Fruit fly (Drosophila melanogaster) whole organism, embryonic: ENCODE data around the gene dbf.

Experiments
- CG11085 ChIP-seq: fragments of 200-800 bp; sonication (Bioruptor generic); IDR thresholded peaks from 2 replicates; pipeline ENCODE4 v1.3.6; 2022; ENCODE audit warnings: missing biosample characterization, missing genetic modification characterization
- CG11093 ChIP-seq: fragments of 200-800 bp; sonication (Bioruptor generic); IDR thresholded peaks from 3 replicates; pipeline ENCODE4 v1.3.6; 2022; ENCODE audit warnings: missing biosample characterization, missing genetic modification characterization
- CG12299 ChIP-seq: fragments of 200-800 bp; sonication (Bioruptor generic); optimal IDR thresholded peaks from 2 replicates; lab custom pipeline; 2018; ENCODE audit warnings: missing biosample characterization, mild to moderate bottlenecking, missing genetic modification characterization
- CG12744 ChIP-seq: fragments of 200-800 bp; sonication (Bioruptor generic); optimal IDR thresholded peaks from 2 replicates; lab custom pipeline; 2016; ENCODE audit warnings: missing biosample characterization, missing genetic modification characterization
- CG13894 ChIP-seq: fragments of 200-800 bp; sonication (Bioruptor generic); optimal IDR thresholded peaks from 3 replicates; lab custom pipeline; 2018; ENCODE audit warnings: missing biosample characterization, mild to moderate bottlenecking, missing genetic modification characterization, moderate library complexity
- CG14860 ChIP-seq: fragments of 200-800 bp; sonication (Bioruptor generic); IDR thresholded peaks from 3 replicates; pipeline ENCODE4 v1.3.6; 2022; ENCODE audit warnings: missing biosample characterization, missing genetic modification characterization; ENCODE audit not compliant: partially characterized antibody
- CG15269 ChIP-seq: fragments of 200-800 bp; sonication (Bioruptor generic); optimal IDR thresholded peaks from 2 replicates; lab custom pipeline; 2018; ENCODE audit warnings: missing biosample characterization, mild to moderate bottlenecking, missing genetic modification characterization, moderate library complexity
- CG18619 ChIP-seq: fragments of 200-800 bp; sonication (Bioruptor generic); optimal IDR thresholded peaks from 3 replicates; lab custom pipeline; 2017; ENCODE audit warnings: missing biosample characterization, mild to moderate bottlenecking, missing genetic modification characterization
- CG18764 ChIP-seq: fragments of 200-800 bp; sonication (Bioruptor generic); optimal IDR thresholded peaks from 3 replicates; lab custom pipeline; 2016; ENCODE audit warnings: missing biosample characterization, missing genetic modification characterization
- CG2712 ChIP-seq: fragments of 200-800 bp; optimal IDR thresholded peaks from 3 replicates; lab custom pipeline; 2019; ENCODE audit warnings: missing biosample characterization, mild to moderate bottlenecking, missing genetic modification characterization, moderate library complexity
- CG30020 ChIP-seq: fragments of 200-800 bp; optimal IDR thresholded peaks from 2 replicates; lab custom pipeline; 2019; ENCODE audit warnings: missing biosample characterization, mild to moderate bottlenecking, missing genetic modification characterization, moderate library complexity
- CG3281 ChIP-seq: fragments of 200-800 bp; sonication (Bioruptor generic); optimal IDR thresholded peaks from 3 replicates; lab custom pipeline; 2017; ENCODE audit warnings: missing biosample characterization, mild to moderate bottlenecking, missing genetic modification characterization
- CG3847 ChIP-seq: fragments of 200-800 bp; sonication (Bioruptor generic); IDR thresholded peaks from 2 replicates; pipeline ENCODE4 v1.3.6; 2022; ENCODE audit warnings: missing biosample characterization, missing genetic modification characterization
- CG6272 ChIP-seq: fragments of 200-800 bp; sonication (Bioruptor generic); IDR thresholded peaks from 2 replicates; pipeline ENCODE4 v1.3.6; 2022; ENCODE audit warnings: missing biosample characterization, missing genetic modification characterization
- CG6791 ChIP-seq: fragments of 200-800 bp; sonication (Bioruptor generic); IDR thresholded peaks from 3 replicates; pipeline ENCODE4 v1.3.6; 2022; ENCODE audit warnings: missing biosample characterization, missing genetic modification characterization; ENCODE audit not compliant: partially characterized antibody
- CG7372 ChIP-seq: fragments of 200-800 bp; sonication (Bioruptor generic); IDR thresholded peaks from 2 replicates; pipeline ENCODE4 v1.3.6; 2022; ENCODE audit warnings: missing biosample characterization, missing genetic modification characterization
- CG7556 ChIP-seq: fragments of 200-800 bp; sonication (Bioruptor generic); optimal IDR thresholded peaks from 2 replicates; lab custom pipeline; 2017; ENCODE audit warnings: missing biosample characterization, mild to moderate bottlenecking, missing genetic modification characterization
- CG8281 ChIP-seq: fragments of 200-800 bp; sonication (Bioruptor generic); optimal IDR thresholded peaks from 2 replicates; lab custom pipeline; 2018; ENCODE audit warnings: missing biosample characterization, mild to moderate bottlenecking, missing genetic modification characterization, moderate library complexity
- CG9437 ChIP-seq: fragments of 200-800 bp; sonication (Bioruptor generic); optimal IDR thresholded peaks from 2 replicates; lab custom pipeline; 2018; ENCODE audit warnings: missing biosample characterization, mild to moderate bottlenecking, missing genetic modification characterization
- CTCF ChIP-seq: fragments of 200-800 bp; sonication (Bioruptor generic); optimal IDR thresholded peaks from 2 replicates; lab custom pipeline; 2017; ENCODE audit warnings: missing biosample characterization, mild to moderate bottlenecking, missing genetic modification characterization, moderate library complexity
- Camta ChIP-seq: fragments of 200-800 bp; sonication (Bioruptor generic); optimal IDR thresholded peaks from 2 replicates; lab custom pipeline; 2016; ENCODE audit warnings: missing biosample characterization, missing genetic modification characterization
- Doc2 ChIP-seq: fragments of 200-800 bp; sonication (Bioruptor generic); IDR thresholded peaks from 2 replicates; pipeline ENCODE4 v1.3.6; 2022; ENCODE audit warnings: missing biosample characterization, missing genetic modification characterization
- Doc3 ChIP-seq: fragments of 200-800 bp; sonication (Bioruptor generic); IDR thresholded peaks from 3 replicates; pipeline ENCODE4 v1.3.6; 2022; ENCODE audit warnings: missing biosample characterization, missing genetic modification characterization; ENCODE audit not compliant: partially characterized antibody
- E2f2 ChIP-seq: fragments of 200-800 bp; sonication (Bioruptor generic); IDR thresholded peaks from 2 replicates; pipeline ENCODE4 v1.3.6; 2022; ENCODE audit warnings: missing biosample characterization, missing genetic modification characterization
- Elba2 ChIP-seq: fragments of 200-800 bp; sonication (Bioruptor generic); optimal IDR thresholded peaks from 3 replicates; lab custom pipeline; 2016; ENCODE audit warnings: missing biosample characterization, missing genetic modification characterization
- HmgD ChIP-seq: fragments of 200-800 bp; sonication (Bioruptor generic); optimal IDR thresholded peaks from 3 replicates; lab custom pipeline; 2016; ENCODE audit warnings: missing biosample characterization, missing genetic modification characterization
- Poxn ChIP-seq: fragments of 200-800 bp; sonication (Bioruptor generic); IDR thresholded peaks from 2 replicates; pipeline ENCODE4 v1.3.6; 2022; ENCODE audit warnings: missing biosample characterization, missing genetic modification characterization
- Ravus ChIP-seq: fragments of 200-800 bp; sonication (Bioruptor generic); IDR thresholded peaks from 2 replicates; pipeline ENCODE4 v1.3.6; 2022; ENCODE audit warnings: missing biosample characterization, missing genetic modification characterization
- Sox102F ChIP-seq: fragments of 200-800 bp; sonication (Bioruptor generic); optimal IDR thresholded peaks from 2 replicates; lab custom pipeline; 2018; ENCODE audit warnings: missing biosample characterization, mild to moderate bottlenecking, missing genetic modification characterization, moderate library complexity
- Vsx1 ChIP-seq: fragments of 200-800 bp; sonication (Bioruptor generic); optimal IDR thresholded peaks from 2 replicates; lab custom pipeline; 2017; ENCODE audit warnings: missing biosample characterization, mild to moderate bottlenecking, missing genetic modification characterization, missing genetic modification reagents
- Xbp1 ChIP-seq: fragments of 200-800 bp; sonication (Bioruptor generic); optimal IDR thresholded peaks from 3 replicates; lab custom pipeline; 2016; ENCODE audit warnings: missing biosample characterization, mild to moderate bottlenecking, missing genetic modification characterization
- YL-1 ChIP-seq: fragments of 200-800 bp; sonication (Bioruptor generic); optimal IDR thresholded peaks from 3 replicates; lab custom pipeline; 2017; ENCODE audit warnings: missing biosample characterization, mild to moderate bottlenecking, missing genetic modification characterization
- ab ChIP-seq: fragments of 200-800 bp; sonication (Bioruptor generic); optimal IDR thresholded peaks from 2 replicates; lab custom pipeline; 2016; ENCODE audit warnings: missing biosample characterization, missing genetic modification characterization
- ac ChIP-seq: fragments of 200-800 bp; sonication (Bioruptor generic); optimal IDR thresholded peaks from 3 replicates; lab custom pipeline; 2017; ENCODE audit warnings: missing biosample characterization, mild to moderate bottlenecking, missing genetic modification characterization
- ato ChIP-seq: fragments of 200-800 bp; sonication (Bioruptor generic); IDR thresholded peaks from 2 replicates; pipeline ENCODE4 v1.3.6; 2022; ENCODE audit warnings: missing biosample characterization, missing genetic modification characterization; ENCODE audit not compliant: partially characterized antibody
- az2 ChIP-seq: fragments of 200-800 bp; sonication (Bioruptor generic); optimal IDR thresholded peaks from 3 replicates; lab custom pipeline; 2016; ENCODE audit warnings: missing biosample characterization, missing genetic modification characterization
- br ChIP-seq: fragments of >200 bp; optimal IDR thresholded peaks from 2 replicates; lab custom pipeline; 2017
- cas ChIP-seq: fragments of 200-800 bp; sonication (Bioruptor generic); IDR thresholded peaks from 2 replicates; pipeline ENCODE4 v1.3.6; 2022; ENCODE audit warnings: missing biosample characterization, missing genetic modification characterization
- dati ChIP-seq: fragments of 200-800 bp; sonication (Bioruptor generic); IDR thresholded peaks from 2 replicates; pipeline ENCODE4 v1.3.6; 2022; ENCODE audit warnings: missing biosample characterization, missing genetic modification characterization
- gsb-n ChIP-seq: fragments of 200-800 bp; sonication (Bioruptor generic); optimal IDR thresholded peaks from 3 replicates; lab custom pipeline; 2018; ENCODE audit warnings: missing biosample characterization, mild to moderate bottlenecking, missing genetic modification characterization
- lab ChIP-seq: fragments of 200-800 bp; sonication (Bioruptor generic); optimal IDR thresholded peaks from 3 replicates; lab custom pipeline; 2017; ENCODE audit warnings: missing biosample characterization, missing genetic modification characterization, mild to moderate bottlenecking, moderate library complexity, missing genetic modification reagents
- lbe ChIP-seq: fragments of 200-800 bp; sonication (Bioruptor generic); optimal IDR thresholded peaks from 2 replicates; lab custom pipeline; 2016; ENCODE audit warnings: missing biosample characterization, mild to moderate bottlenecking, missing genetic modification characterization
- lola ChIP-seq, 3 experiments: fragments of >200 bp in 2 of 3; fragments of 200-800 bp in 1 of 3; sonication (Bioruptor generic) in 1 of 3; optimal IDR thresholded peaks; 2 replicates each; lab custom pipeline; 2017 to 2019; ENCODE audit warnings: missing biosample characterization in 3 of 3, missing genetic modification characterization in 3 of 3, mild to moderate bottlenecking in 1 of 3, moderate library complexity in 1 of 3
- onecut ChIP-seq: fragments of 200-800 bp; sonication (Bioruptor generic); IDR thresholded peaks from 2 replicates; pipeline ENCODE4 v1.3.6; 2022; ENCODE audit warnings: missing biosample characterization, missing genetic modification characterization
- p53 ChIP-seq: fragments of 200-800 bp; sonication (Bioruptor generic); optimal IDR thresholded peaks from 2 replicates; lab custom pipeline; 2016; ENCODE audit warnings: missing biosample characterization, missing genetic modification characterization
- sisA ChIP-seq: fragments of 200-800 bp; sonication (Bioruptor generic); IDR thresholded peaks from 2 replicates; pipeline ENCODE4 v1.3.6; 2022; ENCODE audit warnings: missing biosample characterization, missing genetic modification characterization
- slou ChIP-seq: fragments of 200-800 bp; sonication (Bioruptor generic); optimal IDR thresholded peaks from 3 replicates; lab custom pipeline; 2016; ENCODE audit warnings: missing biosample characterization, missing genetic modification characterization
- twi ChIP-seq: fragments of 200-800 bp; optimal IDR thresholded peaks from 2 replicates; lab custom pipeline; 2019; ENCODE audit warnings: missing biosample characterization, mild to moderate bottlenecking, missing genetic modification characterization, moderate library complexity
- unc-4 ChIP-seq: fragments of 200-800 bp; sonication (Bioruptor generic); IDR thresholded peaks from 2 replicates; pipeline ENCODE4 v1.3.6; 2022; ENCODE audit warnings: missing biosample characterization, missing genetic modification characterization; ENCODE audit not compliant: partially characterized antibody
- vnd ChIP-seq: fragments of 200-800 bp; sonication (Bioruptor generic); IDR thresholded peaks from 3 replicates; pipeline ENCODE4 v1.3.6; 2022; ENCODE audit warnings: missing biosample characterization, missing genetic modification characterization; ENCODE audit not compliant: partially characterized antibody
- vvl ChIP-seq: fragments of 200-800 bp; sonication (Bioruptor generic); IDR thresholded peaks from 2 replicates; pipeline ENCODE4 v1.3.6; 2022; ENCODE audit warnings: missing biosample characterization, missing genetic modification characterization
- zf30C ChIP-seq: fragments of 200-800 bp; sonication (Bioruptor generic); optimal IDR thresholded peaks from 3 replicates; lab custom pipeline; 2018; ENCODE audit warnings: missing biosample characterization, mild to moderate bottlenecking, missing genetic modification characterization

dbf gene

DNA sequence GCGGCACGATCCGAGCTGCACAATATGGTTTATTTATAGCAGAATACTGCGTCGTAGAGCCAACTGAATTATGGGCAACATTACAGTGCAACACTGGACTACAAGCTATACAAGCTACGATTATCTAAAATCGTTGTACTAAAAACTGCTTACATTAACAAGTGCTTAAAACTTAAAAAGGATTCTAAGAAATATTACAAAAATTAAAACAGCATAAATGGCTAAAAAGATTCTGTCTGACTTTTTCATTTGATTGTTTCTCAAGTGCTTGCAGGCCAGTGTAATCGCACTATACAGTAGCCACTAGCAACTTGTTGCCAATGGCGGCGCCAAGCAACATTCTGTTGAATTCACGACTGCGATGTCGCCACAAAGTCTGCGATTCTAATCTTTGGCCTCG lies 34.6 kb upstream of the dbf start (continued):
- TF ChIP-seq slou (GFP tag; lab: Kevin White, UChicago) (peak; percentile 7), twi (tag; lab: Kevin White, UChicago) (no peak), CTCF (GFP tag; lab: Kevin White, UChicago) (no peak), vvl (GFP tag; lab: Robert Waterston, UW) (peak; percentile 93), Ravus (GFP tag; lab: Robert Waterston, UW) (peak; percentile 16), onecut (GFP tag; lab: Robert Waterston, UW) (peak; percentile 42), dati (GFP tag; lab: Robert Waterston, UW) (peak; percentile 66; the same call in 1 of the 2 replicates), Doc3 (GFP tag; lab: Robert Waterston, UW) (no peak), br (lab: Kevin White, UChicago) (no peak), CG6791 (no peak), Xbp1 (GFP tag; lab: Kevin White, UChicago) (peak; percentile 73), cas (GFP tag; lab: Robert Waterston, UW) (0 out of 2 replicates have a peak, but pooled peaks have one; percentile 37), gsb-n (tag; lab: Kevin White, UChicago) (peak; percentile 78), CG3281 (GFP tag; lab: Kevin White, UChicago) (peak; percentile 18), lbe (GFP tag; lab: Kevin White, UChicago) (no peak), lab (GFP tag; lab: Kevin White, UChicago) (peak; percentile 73), YL-1 (GFP tag; lab: Kevin White, UChicago) (no peak), CG6272 (GFP tag; lab: Robert Waterston, UW) (peak; percentile 75), CG14860 (GFP tag; lab: Robert Waterston, UW) (no peak), Camta (peak; percentile 80), CG7372 (GFP tag; lab: Robert Waterston, UW) (peak; percentile 58), Doc2 (GFP tag; lab: Robert Waterston, UW) (no peak), Elba2 (GFP tag; lab: Kevin White, UChicago) (no peak), zf30C (no peak), CG12744 (no peak), CG13894 (tag; lab: Kevin White, UChicago) (no peak), az2 (GFP tag; lab: Kevin White, UChicago) (peak; percentile 77), CG12299 (no peak), CG7556 (GFP tag; lab: Kevin White, UChicago) (peak; percentile 64), Sox102F (peak; percentile 84), E2f2 (GFP tag; lab: Robert Waterston, UW) (peak; percentile 67; the same call in 1 of the 2 replicates), CG3847 (GFP tag; lab: Robert Waterston, UW) (peak; percentile 47; the same call in 1 of the 2 replicates), CG30020 (tag; lab: Kevin White, UChicago) (no peak), unc-4 (GFP tag; lab: Robert Waterston, UW) (no peak), vnd (GFP tag; lab: Robert Waterston, UW) (no peak), CG18764 (GFP tag; lab: Kevin White, UChicago) (peak; percentile 54), ac (GFP tag; lab: Kevin White, UChicago) (no peak), HmgD (no peak), p53 (GFP tag; lab: Kevin White, UChicago) (no peak), ab (GFP tag; lab: Kevin White, UChicago) (no peak), CG15269 (peak; percentile 57), sisA (peak; percentile 80), CG8281 (tag; lab: Kevin White, UChicago) (peak; percentile 30), CG18619 (peak; percentile 54), Vsx1 (GFP tag; lab: Kevin White, UChicago) (no peak), CG2712 (tag; lab: Kevin White, UChicago) (peak; percentile 86), ato (GFP tag; lab: Robert Waterston, UW) (no peak), lola (GFP tag; optimal IDR thresholded peaks at IDR 0.05; lab: Kevin White, UChicago) (peak in 1 of 3 experiments; percentile 67), Poxn (no peak), CG11085 (GFP tag; lab: Robert Waterston, UW) (peak; percentile 32; the same call in 1 of the 2 replicates), CG9437 (GFP tag; lab: Kevin White, UChicago) (peak; percentile 34), CG11093 (peak; percentile 73)
